Worm (Caenorhabditis elegans): ENCODE results near the gene F40F8.4.
A peak's percentile ranks its signal among the peaks of the same experiment; 100 is the strongest.

Gene F40F8.4

ce11 chrII:11157660-11158059 lies 17.6 kb upstream of the F40F8.4 start (continued):
- TF ChIP-seq mes-4 (tag; optimal IDR thresholded peaks at IDR 0.05) (peak; percentile 36), zim-3 (tag; optimal IDR thresholded peaks at IDR 0.05) (no peak), zfh-2 (GFP tag; conservative IDR thresholded peaks at IDR 0.05) (0 out of 2 replicates have a peak, but pooled peaks have one; percentile 19), bed-1 (GFP tag; IDR thresholded peaks at IDR 0.05) (no peak), rcor-1 (GFP tag; IDR thresholded peaks at IDR 0.05) (peak; percentile 56; the same call in 1 of the 2 replicates), K12H6.12 (tag; optimal IDR thresholded peaks at IDR 0.05) (no peak), sdz-38 (tag; optimal IDR thresholded peaks at IDR 0.05) (no peak), bed-2 (GFP tag; IDR thresholded peaks at IDR 0.05) (no peak), Y79H2A.3 (GFP tag; conservative IDR thresholded peaks at IDR 0.05) (no peak), ztf-18 (tag; optimal IDR thresholded peaks at IDR 0.05) (peak; percentile 63), mel-28 (tag; optimal IDR thresholded peaks at IDR 0.05; ENCODE audit: borderline replicate concordance) (no peak), chd-7 (tag; optimal IDR thresholded peaks at IDR 0.05) (peak; percentile 44), F22D6.2 (tag; optimal IDR thresholded peaks at IDR 0.05) (no peak), efl-1 (GFP tag; optimal IDR thresholded peaks at IDR 0.05) (no peak), ztf-3 (GFP tag; optimal IDR thresholded peaks at IDR 0.05) (no peak), madf-10 (tag; optimal IDR thresholded peaks at IDR 0.05) (no peak), aptf-2 (GFP tag; conservative IDR thresholded peaks at IDR 0.05) (no peak), T07F8.4 (tag; optimal IDR thresholded peaks at IDR 0.05) (peak; percentile 10), hmg-20 (GFP tag; IDR thresholded peaks at IDR 0.05) (no peak), hsf-1 (GFP tag; IDR thresholded peaks at IDR 0.05) (no peak), lsl-1 (GFP tag; optimal IDR thresholded peaks at IDR 0.05) (peak; percentile 47), let-607 (tag; optimal IDR thresholded peaks at IDR 0.05) (peak in 1 of 2 experiments; percentile 33), egl-18 (GFP tag; IDR thresholded peaks at IDR 0.05) (no peak), madf-6 (GFP tag; IDR thresholded peaks at IDR 0.05) (peak; percentile 58), F10E7.11 (tag; optimal IDR thresholded peaks at IDR 0.05) (no peak), nfyb-1 (GFP tag; IDR thresholded peaks at IDR 0.05) (peak; percentile 68), ceh-91 (GFP tag; IDR thresholded peaks at IDR 0.05) (no peak), madf-8 (GFP tag; conservative IDR thresholded peaks at IDR 0.05) (peak; percentile 19; the same call in 1 of the 2 replicates), fkh-3 (tag; optimal IDR thresholded peaks at IDR 0.05) (peak; percentile 3), F37B4.10 (GFP tag; IDR thresholded peaks at IDR 0.05) (no peak), attf-6 (GFP tag; IDR thresholded peaks at IDR 0.05) (0 out of 2 replicates have a peak, but pooled peaks have one; percentile 22), lir-1 (GFP tag; conservative IDR thresholded peaks at IDR 0.05) (0 out of 2 replicates have a peak, but pooled peaks have one; percentile 31), dpff-1 (tag; optimal IDR thresholded peaks at IDR 0.05) (no peak), ceh-58 (GFP tag; IDR thresholded peaks at IDR 0.05) (no peak), nfya-1 (tag; optimal IDR thresholded peaks at IDR 0.05; ENCODE audit: borderline replicate concordance, insufficient read depth) (no peak), egl-44 (GFP tag; IDR thresholded peaks at IDR 0.05) (peak; percentile 68; the same call in 1 of the 2 replicates), gei-17 (GFP tag; optimal IDR thresholded peaks at IDR 0.05) (no peak), attf-5 (GFP tag; optimal IDR thresholded peaks at IDR 0.05) (peak; percentile 51), pha-4 (tag; optimal IDR thresholded peaks at IDR 0.05) (no peak), athp-1 (tag; optimal IDR thresholded peaks at IDR 0.05) (peak; percentile 45), F23B12.7 (tag; optimal IDR thresholded peaks at IDR 0.05; ENCODE audit: insufficient read depth) (no peak), T26A5.8 (tag; optimal IDR thresholded peaks at IDR 0.05) (no peak), lag-1 (GFP tag; IDR thresholded peaks at IDR 0.05) (no peak), die-1 (tag; optimal IDR thresholded peaks at IDR 0.05) (peak; percentile 88)
